Worm (Caenorhabditis elegans): ENCODE data around the gene ceh-31.

The ceh-31 gene

ce11 chrX:3059299-3059698 lies 10.9 kb downstream of the ceh-31 start, which contains the start of gene rsef-1:
TSS of gene rsef-1 (minus strand) at chrX:3059399.
- TF ChIP-seq lin-11 (tag; optimal IDR thresholded peaks at IDR 0.05): no peak
- no peak for TF ChIP-seq syd-9 (tag; optimal IDR thresholded peaks at IDR 0.05)
- TF ChIP-seq dmd-4 (tag; optimal IDR thresholded peaks at IDR 0.05; ENCODE audit: borderline replicate concordance): no peak
- TF ChIP-seq ceh-24 (tag; optimal IDR thresholded peaks at IDR 0.05): no peak
- no peak for TF ChIP-seq ceh-22 (tag; optimal IDR thresholded peaks at IDR 0.05)
- no peak for TF ChIP-seq fkh-6 (tag; optimal IDR thresholded peaks at IDR 0.05)
- TF ChIP-seq ceh-45 (GFP tag; IDR thresholded peaks at IDR 0.05): no peak
- TF ChIP-seq ceh-14 (tag; optimal IDR thresholded peaks at IDR 0.05): no peak
- no peak for TF ChIP-seq ceh-2 (tag; optimal IDR thresholded peaks at IDR 0.05)
- no peak for TF ChIP-seq C38D4.7 (GFP tag; optimal IDR thresholded peaks at IDR 0.05)
- no peak for TF ChIP-seq pat-9 (tag; optimal IDR thresholded peaks at IDR 0.05)
- no peak for TF ChIP-seq npax-4 (tag; optimal IDR thresholded peaks at IDR 0.05)
- TF ChIP-seq C08G9.2 (tag; optimal IDR thresholded peaks at IDR 0.05): no peak
- TF ChIP-seq sox-4 (tag; optimal IDR thresholded peaks at IDR 0.05): no peak
- no peak for TF ChIP-seq ceh-31 (tag; optimal IDR thresholded peaks at IDR 0.05)
- no peak for TF ChIP-seq fkh-10 (GFP tag; optimal IDR thresholded peaks at IDR 0.05)

DNA sequence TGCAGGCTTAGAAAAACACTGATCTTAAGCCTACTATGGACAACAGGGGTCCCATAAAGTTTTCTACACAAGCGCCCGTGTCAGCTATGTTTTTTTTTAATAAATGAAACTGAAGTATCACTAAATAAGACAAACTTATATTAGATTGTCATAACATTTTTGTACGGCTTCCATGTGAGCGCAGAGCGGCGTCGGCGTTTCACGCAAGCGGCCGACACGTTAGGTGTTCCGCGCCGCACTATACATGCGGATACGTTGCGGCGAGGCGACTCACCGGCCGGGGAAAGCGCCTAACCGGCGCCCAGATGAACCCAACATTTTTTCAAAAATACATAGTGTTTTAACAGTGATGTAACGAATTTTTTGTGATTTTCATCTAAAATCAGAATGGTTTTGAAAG lies 12.6 kb downstream of the ceh-31 start:
- TF ChIP-seq ceh-9 (tag; optimal IDR thresholded peaks at IDR 0.05): no peak
- no peak for TF ChIP-seq pha-4 (tag; optimal IDR thresholded peaks at IDR 0.05)
- no peak for TF ChIP-seq zip-5 (tag; optimal IDR thresholded peaks at IDR 0.05)
- TF ChIP-seq sox-4 (tag; optimal IDR thresholded peaks at IDR 0.05): no peak
- TF ChIP-seq pat-9 (tag; optimal IDR thresholded peaks at IDR 0.05): no peak

DNA sequence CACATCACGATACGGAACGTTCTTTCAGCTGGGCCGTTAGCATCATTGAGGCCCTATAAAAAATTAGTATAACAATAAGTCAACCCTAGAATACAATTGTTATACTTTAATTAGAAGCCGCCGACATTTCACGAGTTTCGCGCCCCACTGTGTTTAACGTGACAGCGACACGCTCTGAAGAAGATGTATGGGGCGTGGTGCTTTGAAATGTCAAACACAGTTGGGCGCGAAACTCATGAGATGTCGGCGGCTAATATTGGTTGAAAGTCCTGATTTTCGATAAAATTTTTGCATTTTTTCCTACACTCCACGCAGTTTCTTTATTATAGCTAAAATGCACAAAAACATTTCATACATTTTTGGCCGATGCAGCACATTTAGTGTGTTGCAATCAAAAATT lies 14.1 kb downstream of the ceh-31 start:
- TF ChIP-seq syd-9 (tag; optimal IDR thresholded peaks at IDR 0.05) (no peak), ceh-48 (tag; optimal IDR thresholded peaks at IDR 0.05) (no peak), che-1 (tag; optimal IDR thresholded peaks at IDR 0.05) (no peak), T23F11.4 (GFP tag; optimal IDR thresholded peaks at IDR 0.05) (no peak), mec-3 (tag; optimal IDR thresholded peaks at IDR 0.05; ENCODE audit: borderline replicate concordance) (no peak), ceh-30 (tag; optimal IDR thresholded peaks at IDR 0.05) (no peak), ahr-1 (tag; optimal IDR thresholded peaks at IDR 0.05) (no peak), unc-42 (tag; optimal IDR thresholded peaks at IDR 0.05) (no peak), unc-86 (tag; optimal IDR thresholded peaks at IDR 0.05) (no peak), dmd-4 (tag; optimal IDR thresholded peaks at IDR 0.05; ENCODE audit: borderline replicate concordance) (no peak), ceh-34 (tag; optimal IDR thresholded peaks at IDR 0.05) (no peak)

DNA sequence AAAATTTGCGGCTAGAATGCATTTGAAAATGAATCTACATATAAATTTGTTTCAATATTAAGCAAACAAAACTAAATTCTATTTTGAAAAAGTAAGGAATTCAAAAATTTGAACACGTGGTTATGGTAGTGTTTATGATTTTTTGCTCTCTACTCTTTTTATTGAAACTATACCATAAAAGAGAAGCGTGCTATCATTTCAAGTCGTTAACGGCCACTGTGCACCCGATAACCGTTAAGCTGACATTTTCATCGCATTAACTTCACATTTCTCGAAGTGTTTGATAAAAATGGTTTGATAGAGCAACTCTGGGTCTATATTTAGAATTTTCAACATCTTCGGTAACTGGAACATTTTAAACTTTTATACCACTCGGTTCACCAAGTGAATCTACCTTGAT lies 15.4 kb downstream of the ceh-31 start, which contains the start of gene twk-26:
twk-26 (minus strand) TSS at position 23 of the 400 bp plus-strand sequence.
- no peak for TF ChIP-seq odd-2 (tag; optimal IDR thresholded peaks at IDR 0.05)
- no peak for TF ChIP-seq pax-1 (tag; optimal IDR thresholded peaks at IDR 0.05)
- TF ChIP-seq dve-1 (tag; optimal IDR thresholded peaks at IDR 0.05): no peak
- no peak for TF ChIP-seq pag-3 (tag; optimal IDR thresholded peaks at IDR 0.05; ENCODE audit: borderline replicate concordance)
- TF ChIP-seq pros-1 (tag; optimal IDR thresholded peaks at IDR 0.05): no peak
- no peak for TF ChIP-seq ceh-30 (tag; optimal IDR thresholded peaks at IDR 0.05)
- TF ChIP-seq pha-2 (tag; optimal IDR thresholded peaks at IDR 0.05): no peak
- TF ChIP-seq unc-3 (GFP tag; conservative IDR thresholded peaks at IDR 0.05): no peak
- no peak for TF ChIP-seq unc-3 (tag; optimal IDR thresholded peaks at IDR 0.05)
- no peak for TF ChIP-seq ceh-6 (GFP tag; optimal IDR thresholded peaks at IDR 0.05)
- no peak for TF ChIP-seq hlh-15 (tag; optimal IDR thresholded peaks at IDR 0.05)
- no peak for TF ChIP-seq unc-42 (tag; optimal IDR thresholded peaks at IDR 0.05)
- TF ChIP-seq lim-6 (tag; optimal IDR thresholded peaks at IDR 0.05): no peak
- TF ChIP-seq ceh-31 (tag; optimal IDR thresholded peaks at IDR 0.05): no peak
- no peak for TF ChIP-seq hlh-8 (tag; optimal IDR thresholded peaks at IDR 0.05)
- TF ChIP-seq ttx-3 (tag; optimal IDR thresholded peaks at IDR 0.05): no peak
- TF ChIP-seq fkh-6 (tag; optimal IDR thresholded peaks at IDR 0.05): no peak
